Fruit fly (Drosophila melanogaster): ENCODE results near the gene Shawl.
A peak's percentile ranks its signal among the peaks of the same experiment; 100 is the strongest.

DNA sequence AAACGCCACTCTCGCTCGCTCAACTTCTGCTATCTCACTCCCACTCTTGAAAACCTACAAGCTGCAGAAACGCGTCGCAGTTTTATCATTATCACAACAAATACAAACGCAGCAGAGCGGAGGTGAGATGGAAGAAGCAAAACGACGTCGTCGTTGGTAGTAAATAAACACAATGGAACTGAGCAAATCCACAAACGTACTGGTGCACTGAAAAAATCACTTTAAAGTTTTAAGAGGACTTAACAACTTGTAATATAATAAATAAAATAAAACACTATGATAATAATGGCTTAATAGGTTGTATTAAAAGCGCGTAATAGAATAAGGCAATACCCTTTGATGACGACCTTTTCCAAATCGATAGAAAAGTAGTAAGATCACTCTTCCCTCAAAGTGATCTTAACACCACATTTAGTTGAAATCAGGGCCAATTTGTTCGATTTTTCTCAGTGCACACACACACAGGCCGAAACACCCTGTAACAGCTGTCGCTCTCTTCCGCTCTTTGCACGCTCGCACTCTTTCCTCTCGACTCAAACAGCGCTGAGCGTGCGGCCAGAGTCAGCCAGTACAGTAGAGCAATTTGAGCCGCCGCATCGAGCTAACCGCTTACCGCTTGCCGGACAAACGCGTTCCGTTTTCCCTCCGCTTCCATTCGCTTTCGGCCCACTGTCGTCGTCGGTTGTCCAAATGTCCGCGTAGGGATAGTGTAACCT is 34.5 kb upstream of the Shawl start:
- TF ChIP-seq CG2199 (GFP tag; IDR thresholded peaks at IDR 0.05) (peak; percentile 82; the same call in 2 of the 3 replicates), az2 (GFP tag; optimal IDR thresholded peaks at IDR 0.05) (peak; percentile 95), CG10431 (GFP tag; optimal IDR thresholded peaks at IDR 0.05) (peak; percentile 87), Scr (GFP tag; IDR thresholded peaks at IDR 0.05; ENCODE audit: partially characterized antibody) (peak; percentile 32; the same call in 1 of the 2 replicates), Sin3A (optimal IDR thresholded peaks at IDR 0.05) (no peak), Doc3 (GFP tag; IDR thresholded peaks at IDR 0.05; ENCODE audit: partially characterized antibody) (no peak), Hr39 (optimal IDR thresholded peaks at IDR 0.05) (no peak), Asciz (GFP tag; optimal IDR thresholded peaks at IDR 0.05) (peak; percentile 92), psq (GFP tag; optimal IDR thresholded peaks at IDR 0.05) (peak; percentile 90), CG17912 (GFP tag; optimal IDR thresholded peaks at IDR 0.05) (peak; percentile 78), CG14667 (GFP tag; IDR thresholded peaks at IDR 0.05) (peak; percentile 92)
